Worm (Caenorhabditis elegans) whole organism, midembryonic: Measurements from ENCODE around the gene T03F6.9.

Experiments
- T22C8.4 ChIP-seq: fragments of 200-800 bp; sonication (Bioruptor generic); IDR thresholded peaks from 2 replicates; pipeline ENCODE4 v1.3.6; 2022; ENCODE audit warnings: missing genetic modification characterization, missing compliant biosample characterization
- cog-1 ChIP-seq: sonication (generic microtip); optimal IDR thresholded peaks from 2 replicates; lab custom pipeline; 2016; ENCODE audit warnings: missing genetic modification characterization, missing compliant biosample characterization
- flt-1 ChIP-seq: fragments of 200-800 bp; sonication (Bioruptor generic); IDR thresholded peaks from 2 replicates; pipeline ENCODE4 v1.3.6; 2022; ENCODE audit warnings: missing genetic modification characterization, missing compliant biosample characterization
- med-1 ChIP-seq: sonication (generic microtip); optimal IDR thresholded peaks from 2 replicates; lab custom pipeline; 2017; ENCODE audit warnings: missing genetic modification characterization, mild to moderate bottlenecking, missing compliant biosample characterization, antibody characterized with exemption, missing genetic modification reagents; ENCODE audit not compliant: insufficient read depth
- tab-1 ChIP-seq: fragments of 200-800 bp; sonication (Bioruptor generic); IDR thresholded peaks from 2 replicates; pipeline ENCODE4 v1.3.6; 2022; ENCODE audit warnings: missing genetic modification characterization, missing compliant biosample characterization
- ztf-23 ChIP-seq: fragments of 200-800 bp; sonication (Bioruptor generic); IDR thresholded peaks from 2 replicates; pipeline ENCODE4 v1.3.6; 2022; ENCODE audit warnings: missing genetic modification reagents, missing genetic modification characterization, missing compliant biosample characterization

ce11 chrIII:13395262-13395661, 24.4 kb upstream of the T03F6.9 start, which contains the start of gene F11F1.1:
- TF ChIP-seq med-1 (GFP tag; lab: Kevin White, UChicago) (no peak), ztf-23 (GFP tag; lab: Robert Waterston, UW) (no peak), tab-1 (GFP tag; lab: Robert Waterston, UW) (no peak), T22C8.4 (GFP tag; lab: Robert Waterston, UW) (no peak), cog-1 (tag; lab: Kevin White, UChicago) (no peak), flt-1 (GFP tag; lab: Robert Waterston, UW) (no peak)
